Fruit fly (Drosophila melanogaster) whole organism, embryonic: ENCODE measurements around the gene Z600.

Experiments
- Antp ChIP-seq: fragments of 200-800 bp; sonication (Bioruptor generic); optimal IDR thresholded peaks from 3 replicates; lab custom pipeline; 2016; ENCODE audit warnings: missing biosample characterization, missing genetic modification characterization
- BEAF-32 ChIP-seq: fragments of 200-800 bp; sonication (Bioruptor generic); optimal IDR thresholded peaks from 3 replicates; lab custom pipeline; 2017; ENCODE audit warnings: missing biosample characterization, missing genetic modification characterization, mild to moderate bottlenecking, moderate library complexity, missing genetic modification reagents
- CG10366 ChIP-seq: fragments of 200-800 bp; sonication (Bioruptor generic); IDR thresholded peaks from 2 replicates; pipeline ENCODE4 v1.3.6; 2022; ENCODE audit warnings: missing biosample characterization, missing genetic modification characterization
- CG10959 ChIP-seq: fragments of 200-800 bp; sonication (Bioruptor generic); IDR thresholded peaks from 2 replicates; pipeline ENCODE4 v1.3.6; 2022; ENCODE audit warnings: missing biosample characterization, missing genetic modification characterization
- CG12659 ChIP-seq: fragments of 200-800 bp; sonication (Bioruptor generic); optimal IDR thresholded peaks from 3 replicates; lab custom pipeline; 2017; ENCODE audit warnings: mild to moderate bottlenecking, missing biosample characterization, missing genetic modification reagents, missing genetic modification characterization
- CG13287 ChIP-seq: fragments of 200-800 bp; sonication (Bioruptor generic); IDR thresholded peaks from 2 replicates; pipeline ENCODE4 v1.3.6; 2022; ENCODE audit warnings: missing biosample characterization, missing genetic modification characterization; ENCODE audit not compliant: partially characterized antibody
- CG13775 ChIP-seq: fragments of 200-800 bp; sonication (Bioruptor generic); optimal IDR thresholded peaks from 3 replicates; lab custom pipeline; 2017; ENCODE audit warnings: missing biosample characterization, mild to moderate bottlenecking, missing genetic modification characterization
- CG14710 ChIP-seq: fragments of 200-800 bp; sonication (Bioruptor generic); optimal IDR thresholded peaks from 3 replicates; lab custom pipeline; 2019; ENCODE audit warnings: missing biosample characterization, mild to moderate bottlenecking, missing genetic modification characterization, moderate library complexity
- CG1603 ChIP-seq: fragments of 200-800 bp; sonication (Bioruptor generic); optimal IDR thresholded peaks from 2 replicates; lab custom pipeline; 2019; ENCODE audit warnings: missing biosample characterization, mild to moderate bottlenecking, missing genetic modification characterization, moderate library complexity
- CG17186 ChIP-seq: fragments of 200-800 bp; sonication (Bioruptor generic); optimal IDR thresholded peaks from 3 replicates; lab custom pipeline; 2017; ENCODE audit warnings: missing biosample characterization, missing genetic modification reagents, missing genetic modification characterization
- CG17829 ChIP-seq: fragments of 200-800 bp; optimal IDR thresholded peaks from 2 replicates; lab custom pipeline; 2019; ENCODE audit warnings: missing biosample characterization, mild to moderate bottlenecking, missing genetic modification characterization, moderate library complexity
- CG18011 ChIP-seq: fragments of 200-800 bp; sonication (Bioruptor generic); optimal IDR thresholded peaks from 2 replicates; lab custom pipeline; 2017; ENCODE audit warnings: missing biosample characterization, missing genetic modification characterization, mild to moderate bottlenecking, moderate library complexity, missing genotype
- CG2120 ChIP-seq: fragments of 200-800 bp; sonication (Bioruptor generic); optimal IDR thresholded peaks from 3 replicates; lab custom pipeline; 2016; ENCODE audit warnings: missing biosample characterization, missing genetic modification characterization
- CG2199 ChIP-seq: fragments of 200-800 bp; sonication (Bioruptor generic); IDR thresholded peaks from 3 replicates; pipeline ENCODE4 v1.3.6; 2022; ENCODE audit warnings: missing biosample characterization, missing genetic modification characterization
- CG2202 ChIP-seq: fragments of 200-800 bp; sonication (Bioruptor generic); optimal IDR thresholded peaks from 2 replicates; lab custom pipeline; 2018; ENCODE audit warnings: missing biosample characterization, mild to moderate bottlenecking, missing genetic modification characterization
- CG2875 ChIP-seq: fragments of 200-800 bp; sonication (Bioruptor generic); optimal IDR thresholded peaks from 2 replicates; lab custom pipeline; 2017; ENCODE audit warnings: missing biosample characterization, mild to moderate bottlenecking, missing genetic modification characterization, missing genetic modification reagents
- CG30020 ChIP-seq: fragments of 200-800 bp; optimal IDR thresholded peaks from 2 replicates; lab custom pipeline; 2019; ENCODE audit warnings: missing biosample characterization, mild to moderate bottlenecking, missing genetic modification characterization, moderate library complexity
- CG31224 ChIP-seq: fragments of 200-800 bp; sonication (Bioruptor generic); IDR thresholded peaks from 2 replicates; pipeline ENCODE4 v1.3.6; 2022; ENCODE audit warnings: missing biosample characterization, missing genetic modification characterization
- CG4854 ChIP-seq: fragments of 200-800 bp; sonication (Bioruptor generic); optimal IDR thresholded peaks from 2 replicates; lab custom pipeline; 2016; ENCODE audit warnings: missing biosample characterization, missing genetic modification characterization, inconsistent platforms
- CG7745 ChIP-seq: fragments of 200-800 bp; sonication (Bioruptor generic); optimal IDR thresholded peaks from 2 replicates; lab custom pipeline; 2018; ENCODE audit warnings: missing biosample characterization, mild to moderate bottlenecking, missing genetic modification characterization, moderate library complexity
- CG7786 ChIP-seq: fragments of 200-800 bp; sonication (Bioruptor generic); optimal IDR thresholded peaks from 2 replicates; lab custom pipeline; 2016; ENCODE audit warnings: missing biosample characterization, missing genetic modification characterization
- CG7963 ChIP-seq: fragments of 200-800 bp; sonication (Bioruptor generic); IDR thresholded peaks from 3 replicates; pipeline ENCODE4 v1.3.6; 2022; ENCODE audit warnings: missing biosample characterization, missing genetic modification characterization; ENCODE audit not compliant: partially characterized antibody
- D19B ChIP-seq: fragments of 200-800 bp; sonication (Bioruptor generic); optimal IDR thresholded peaks from 2 replicates; lab custom pipeline; 2017; ENCODE audit warnings: missing biosample characterization, mild to moderate bottlenecking, missing genetic modification characterization
- Lhr ChIP-seq: fragments of 200-800 bp; sonication (Bioruptor generic); optimal IDR thresholded peaks from 3 replicates; lab custom pipeline; 2017; ENCODE audit warnings: mild to moderate bottlenecking, missing biosample characterization, missing genetic modification reagents, missing genetic modification characterization
- Med ChIP-seq: fragments of 200-800 bp; sonication (Bioruptor generic); peaks from one replicate; lab custom pipeline; 2016; ENCODE audit warnings: missing biosample characterization, missing genetic modification characterization, mild to moderate bottlenecking, inconsistent platforms, moderate library complexity
- NK7.1 ChIP-seq: fragments of 200-800 bp; sonication (Bioruptor generic); optimal IDR thresholded peaks from 3 replicates; lab custom pipeline; 2016; ENCODE audit warnings: missing biosample characterization, missing genetic modification characterization
- Opbp ChIP-seq: fragments of 200-800 bp; sonication (Bioruptor generic); IDR thresholded peaks from 3 replicates; pipeline ENCODE4 v1.3.6; 2022; ENCODE audit warnings: missing biosample characterization, missing genetic modification characterization; ENCODE audit not compliant: partially characterized antibody
- PHDP ChIP-seq: fragments of 200-800 bp; sonication (Bioruptor generic); optimal IDR thresholded peaks from 3 replicates; lab custom pipeline; 2018; ENCODE audit warnings: missing biosample characterization, mild to moderate bottlenecking, missing genetic modification characterization, moderate library complexity
- Scr ChIP-seq: fragments of 200-800 bp; sonication (Bioruptor generic); IDR thresholded peaks from 2 replicates; pipeline ENCODE4 v1.3.6; 2022; ENCODE audit warnings: missing biosample characterization, missing genetic modification characterization; ENCODE audit not compliant: partially characterized antibody
- YL-1 ChIP-seq: fragments of 200-800 bp; sonication (Bioruptor generic); optimal IDR thresholded peaks from 3 replicates; lab custom pipeline; 2017; ENCODE audit warnings: missing biosample characterization, mild to moderate bottlenecking, missing genetic modification characterization
- amos ChIP-seq: fragments of 200-800 bp; sonication (Bioruptor generic); IDR thresholded peaks from 2 replicates; pipeline ENCODE4 v1.3.6; 2022; ENCODE audit warnings: missing biosample characterization, missing genetic modification characterization; ENCODE audit not compliant: partially characterized antibody
- aop ChIP-seq: fragments of 200-800 bp; sonication (Bioruptor generic); IDR thresholded peaks from 2 replicates; pipeline ENCODE4 v1.3.6; 2022; ENCODE audit warnings: missing biosample characterization, missing genetic modification characterization
- esg ChIP-seq: fragments of 200-800 bp; sonication (Bioruptor generic); conservative IDR thresholded peaks from 2 replicates; pipeline ENCODE4 v1.3.6; 2022; ENCODE audit warnings: missing biosample characterization, missing genetic modification characterization
- eve ChIP-seq, 2 experiments: fragments of >200 bp; optimal IDR thresholded peaks; 2 replicates each; lab custom pipeline; 2017; ENCODE audit warnings: missing biosample characterization in 2 of 2, missing genetic modification characterization in 2 of 2
- gfzf ChIP-seq: fragments of 200-800 bp; sonication (Bioruptor generic); optimal IDR thresholded peaks from 2 replicates; lab custom pipeline; 2016; ENCODE audit warnings: missing biosample characterization, mild to moderate bottlenecking, missing genetic modification characterization, moderate library complexity
- gsb-n ChIP-seq: fragments of 200-800 bp; sonication (Bioruptor generic); optimal IDR thresholded peaks from 3 replicates; lab custom pipeline; 2018; ENCODE audit warnings: missing biosample characterization, mild to moderate bottlenecking, missing genetic modification characterization
- hth ChIP-seq: fragments of >200 bp; optimal IDR thresholded peaks from 2 replicates; lab custom pipeline; 2017; ENCODE audit warnings: inconsistent platforms
- ken ChIP-seq: fragments of 200-800 bp; sonication (Bioruptor generic); IDR thresholded peaks from 3 replicates; pipeline ENCODE4 v1.3.6; 2022; ENCODE audit warnings: missing biosample characterization, missing genetic modification characterization
- lola ChIP-seq, 3 experiments: fragments of >200 bp in 2 of 3; fragments of 200-800 bp in 1 of 3; sonication (Bioruptor generic) in 1 of 3; optimal IDR thresholded peaks; 2 replicates each; lab custom pipeline; 2017 to 2019; ENCODE audit warnings: missing biosample characterization in 3 of 3, missing genetic modification characterization in 3 of 3, mild to moderate bottlenecking in 1 of 3, moderate library complexity in 1 of 3
- nmo ChIP-seq: fragments of 200-800 bp; sonication (Bioruptor generic); optimal IDR thresholded peaks from 2 replicates; lab custom pipeline; 2018; ENCODE audit warnings: missing biosample characterization, mild to moderate bottlenecking, missing genetic modification characterization, moderate library complexity
- phol ChIP-seq: fragments of 200-800 bp; sonication (Bioruptor generic); optimal IDR thresholded peaks from 3 replicates; lab custom pipeline; 2018; ENCODE audit warnings: missing biosample characterization, mild to moderate bottlenecking, missing genetic modification characterization, moderate library complexity
- pzg ChIP-seq: fragments of 200-800 bp; sonication (Bioruptor generic); optimal IDR thresholded peaks from 3 replicates; lab custom pipeline; 2018; ENCODE audit warnings: missing biosample characterization, mild to moderate bottlenecking, missing genetic modification characterization, moderate library complexity
- sob ChIP-seq: fragments of 200-800 bp; sonication (Bioruptor generic); IDR thresholded peaks from 2 replicates; pipeline ENCODE4 v1.3.6; 2022; ENCODE audit warnings: missing biosample characterization, missing genetic modification characterization
- ssp ChIP-seq: fragments of 200-800 bp; sonication (Bioruptor generic); IDR thresholded peaks from 2 replicates; pipeline ENCODE4 v1.3.6; 2022; ENCODE audit warnings: missing biosample characterization, missing genetic modification characterization
- vnd ChIP-seq: fragments of 200-800 bp; sonication (Bioruptor generic); IDR thresholded peaks from 3 replicates; pipeline ENCODE4 v1.3.6; 2022; ENCODE audit warnings: missing biosample characterization, missing genetic modification characterization; ENCODE audit not compliant: partially characterized antibody

Z600 gene

DNA sequence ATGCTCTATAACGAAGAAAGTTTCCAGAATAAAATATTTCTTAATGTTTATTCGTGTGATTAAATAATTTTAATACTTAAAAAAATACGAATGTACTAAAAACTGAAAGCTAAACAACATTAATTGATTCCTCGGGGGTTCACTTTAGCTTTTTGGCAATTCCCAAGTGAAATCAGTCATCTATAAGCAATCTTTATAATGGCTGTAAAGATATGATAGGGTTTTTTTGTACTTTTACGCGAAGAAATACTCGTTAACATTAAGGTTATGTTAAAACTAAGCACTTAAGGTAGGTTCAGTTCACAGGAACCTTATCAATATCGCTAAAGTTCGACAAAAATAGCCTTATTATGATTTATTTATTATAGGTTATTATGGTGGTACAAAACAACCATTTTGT, 11.1 kb downstream of the Z600 start (continued):
- TF ChIP-seq lola (GFP tag; optimal IDR thresholded peaks at IDR 0.05; lab: Kevin White, UChicago), result no peak
- no peak for TF ChIP-seq CG4854 (GFP tag; lab: Kevin White, UChicago)
- no peak for TF ChIP-seq ken (GFP tag; lab: Robert Waterston, UW)
- TF ChIP-seq Lhr (GFP tag; lab: Kevin White, UChicago), result no peak
- no peak for TF ChIP-seq NK7.1 (GFP tag; lab: Kevin White, UChicago)
- TF ChIP-seq, all 482 proteins: peak for 8

DNA sequence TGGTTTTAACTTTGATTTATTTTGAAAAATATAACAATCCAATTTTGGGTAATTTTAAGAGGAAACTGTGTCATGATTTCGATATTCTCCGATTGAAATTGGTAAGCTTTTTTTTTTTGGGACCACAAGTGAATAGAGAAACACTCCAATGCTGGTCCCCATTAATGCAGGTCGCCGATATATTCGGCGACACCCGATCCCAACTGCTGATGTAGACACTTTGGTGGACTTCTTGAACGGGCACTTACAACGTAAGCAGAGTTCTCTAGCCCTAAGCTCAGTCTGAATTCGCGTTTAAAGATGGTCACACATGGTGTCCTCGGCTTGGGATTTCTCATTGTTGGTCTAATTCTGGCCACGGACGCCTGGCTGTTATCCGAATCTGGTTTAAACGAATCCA, 11.5 kb downstream of the Z600 start, which contains the start of gene yellow-k:
Gene yellow-k, plus strand, starts transcription at position 301 of the 400 bp plus-strand sequence.
- TF ChIP-seq Scr (GFP tag; lab: Robert Waterston, UW) (no peak), CG10959 (GFP tag; lab: Robert Waterston, UW) (no peak), hth (no peak), ken (GFP tag; lab: Robert Waterston, UW) (no peak), CG10366 (GFP tag; lab: Robert Waterston, UW) (no peak), CG30020 (tag; lab: Kevin White, UChicago) (no peak), sob (GFP tag; lab: Robert Waterston, UW) (no peak), CG13775 (no peak), CG2120 (no peak), PHDP (tag; lab: Kevin White, UChicago) (no peak), CG31224 (GFP tag; lab: Robert Waterston, UW) (no peak)

DNA sequence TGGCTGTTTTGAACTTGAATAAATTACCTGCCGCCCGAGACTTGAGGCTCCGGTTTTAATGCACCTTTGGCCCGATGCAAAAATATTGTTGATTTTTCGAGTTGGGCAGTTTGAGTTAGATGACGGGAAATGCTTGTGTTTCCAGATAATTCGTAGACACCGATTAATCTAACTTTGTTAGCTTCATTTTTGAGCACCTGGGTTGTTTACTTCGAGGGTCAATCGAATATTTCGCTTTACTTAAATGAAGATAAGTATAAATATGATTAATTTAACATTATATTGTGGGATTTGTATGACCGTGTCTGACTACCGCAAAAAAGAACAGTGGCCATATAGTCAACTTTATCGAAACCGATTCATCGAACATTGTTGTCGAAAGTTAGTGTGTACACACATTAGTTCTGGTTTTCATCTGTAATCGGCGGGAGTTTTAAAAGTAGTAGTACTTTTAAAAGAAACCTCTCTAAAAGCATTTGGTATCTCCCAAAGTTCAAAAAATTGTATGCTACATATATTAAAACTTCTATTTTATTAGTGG, 15.0 kb downstream of the Z600 start, which contains the start of gene CG7945:
Gene CG7945, minus strand, starts transcription at position 332 of the 541 bp plus-strand sequence.
- TF ChIP-seq pzg (GFP tag; lab: Kevin White, UChicago) (peak; percentile 93), phol (tag; lab: Kevin White, UChicago) (peak; percentile 10), esg (GFP tag; lab: Robert Waterston, UW) (no peak), CG7745 (tag; lab: Kevin White, UChicago) (no peak), CG17186 (peak; percentile 39), CG1603 (tag; lab: Kevin White, UChicago) (peak; percentile 60), CG17829 (peak; percentile 43), D19B (GFP tag; lab: Kevin White, UChicago) (no peak), gsb-n (tag; lab: Kevin White, UChicago) (peak; percentile 70), Med (GFP tag; lab: Kevin White, UChicago) (peak; percentile 59), CG13287 (GFP tag; lab: Robert Waterston, UW) (peak; percentile 84), CG2202 (tag; lab: Kevin White, UChicago) (no peak), eve (GFP tag; optimal IDR thresholded peaks at IDR 0.05; lab: Kevin White, UChicago) (peak in 1 of 2 experiments; percentile 79), CG14710 (tag; lab: Kevin White, UChicago) (peak; percentile 100), nmo (peak; percentile 23), gfzf (peak; percentile 84), Scr (GFP tag; lab: Robert Waterston, UW) (peak; percentile 61), CG7786 (GFP tag; lab: Kevin White, UChicago) (no peak), CG18011 (no peak), vnd (GFP tag; lab: Robert Waterston, UW) (0 out of 3 replicates have a peak, but pooled peaks have one; percentile 36), YL-1 (peak; percentile 72), CG2875 (no peak), CG7963 (GFP tag; lab: Robert Waterston, UW) (peak; percentile 49; the same call in 2 of the 3 replicates), BEAF-32 (peak; percentile 65), Opbp (GFP tag; lab: Robert Waterston, UW) (peak; percentile 71; the same call in 2 of the 3 replicates), Antp (GFP tag; lab: Kevin White, UChicago) (no peak), amos (GFP tag; lab: Robert Waterston, UW) (peak; percentile 64; the same call in 1 of the 2 replicates), CG12659 (GFP tag; lab: Kevin White, UChicago) (peak; percentile 68), aop (no peak), ssp (GFP tag; lab: Robert Waterston, UW) (no peak), CG2199 (GFP tag; lab: Robert Waterston, UW) (no peak)
